Worm (Caenorhabditis elegans) whole organism, mixed stage, embryonic: ENCODE data around the gene wrt-1.

Experiments
- M03D4.4 ChIP-seq: sonication (generic microtip); optimal IDR thresholded peaks from 2 replicates; lab custom pipeline; 2017; ENCODE audit warnings: mild to moderate bottlenecking, missing genetic modification characterization, missing compliant biosample characterization
- bed-3 ChIP-seq: fragments of 200-800 bp; sonication (Bioruptor generic); optimal IDR thresholded peaks from 3 replicates; lab custom pipeline; 2018; ENCODE audit warnings: mild to moderate bottlenecking, missing genetic modification characterization, moderate library complexity, missing compliant biosample characterization
- blmp-1 ChIP-seq: fragments of 150-350 bp; optimal IDR thresholded peaks from 2 replicates; lab custom pipeline; 2014; ENCODE audit warnings: missing biosample characterization, missing genetic modification characterization
- ceh-39 ChIP-seq: fragments of 150-350 bp; optimal IDR thresholded peaks from 2 replicates; lab custom pipeline; 2014; ENCODE audit warnings: missing biosample characterization, missing genetic modification characterization
- ceh-43 ChIP-seq: fragments of 200-800 bp; sonication (Bioruptor generic); optimal IDR thresholded peaks from 2 replicates; lab custom pipeline; 2018; ENCODE audit warnings: mild to moderate bottlenecking, missing genetic modification characterization, moderate library complexity, missing compliant biosample characterization
- ceh-83 ChIP-seq: fragments of 200-800 bp; sonication (Bioruptor generic); optimal IDR thresholded peaks from 2 replicates; lab custom pipeline; 2018; ENCODE audit warnings: mild to moderate bottlenecking, missing genetic modification characterization, missing compliant biosample characterization
- ces-1 ChIP-seq: fragments of 150-350 bp; optimal IDR thresholded peaks from 2 replicates; lab custom pipeline; 2014; ENCODE audit warnings: missing biosample characterization, missing genetic modification reagents, missing genetic modification characterization
- drap-1 ChIP-seq: fragments of 200-800 bp; sonication (Bioruptor generic); optimal IDR thresholded peaks from 3 replicates; lab custom pipeline; 2018; ENCODE audit warnings: mild to moderate bottlenecking, missing genetic modification characterization, missing compliant biosample characterization
- flh-1 ChIP-seq: fragments of 200-800 bp; sonication (Bioruptor generic); optimal IDR thresholded peaks from 2 replicates; lab custom pipeline; 2018; ENCODE audit warnings: mild to moderate bottlenecking, missing genetic modification characterization, moderate library complexity, missing compliant biosample characterization
- ham-2 ChIP-seq: fragments of 200-800 bp; sonication (Bioruptor generic); optimal IDR thresholded peaks from 2 replicates; lab custom pipeline; 2018; ENCODE audit warnings: mild to moderate bottlenecking, missing genetic modification characterization, missing compliant biosample characterization
- lin-13 ChIP-seq: fragments of 150-350 bp; optimal IDR thresholded peaks from 2 replicates; lab custom pipeline; 2014; ENCODE audit warnings: missing biosample characterization, missing genetic modification characterization
- lin-32 ChIP-seq: fragments of 200-800 bp; sonication (Bioruptor generic); optimal IDR thresholded peaks from 2 replicates; lab custom pipeline; 2018; ENCODE audit warnings: mild to moderate bottlenecking, missing genetic modification characterization, missing compliant biosample characterization
- lsy-2 ChIP-seq: fragments of 150-350 bp; optimal IDR thresholded peaks from 2 replicates; lab custom pipeline; 2014; ENCODE audit warnings: missing biosample characterization, missing genetic modification characterization
- mab-5 ChIP-seq: fragments of 150-350 bp; optimal IDR thresholded peaks from 2 replicates; lab custom pipeline; 2014; ENCODE audit warnings: missing biosample characterization, missing genetic modification characterization
- mep-1 ChIP-seq: fragments of 150-350 bp; optimal IDR thresholded peaks from 2 replicates; lab custom pipeline; 2017; ENCODE audit warnings: missing biosample characterization, missing genetic modification reagents, missing genetic modification characterization, inconsistent platforms
- mls-2 ChIP-seq: sonication (generic microtip); optimal IDR thresholded peaks from 2 replicates; lab custom pipeline; 2016; ENCODE audit warnings: mild to moderate bottlenecking, missing genetic modification characterization, moderate library complexity, missing compliant biosample characterization
- nhr-12 ChIP-seq: fragments of 150-350 bp; optimal IDR thresholded peaks from 2 replicates; lab custom pipeline; 2014; ENCODE audit warnings: missing biosample characterization, missing genetic modification characterization
- nhr-2 ChIP-seq: fragments of 150-350 bp; optimal IDR thresholded peaks from 2 replicates; lab custom pipeline; 2014; ENCODE audit warnings: missing biosample characterization, missing genetic modification characterization
- nhr-237 ChIP-seq: fragments of 150-350 bp; optimal IDR thresholded peaks from 2 replicates; lab custom pipeline; 2014; ENCODE audit warnings: missing biosample characterization, missing genetic modification characterization
- nhr-28 ChIP-seq: fragments of 150-350 bp; optimal IDR thresholded peaks from 2 replicates; lab custom pipeline; 2014; ENCODE audit warnings: missing biosample characterization, missing genetic modification characterization
- nhr-76 ChIP-seq: sonication (generic microtip); optimal IDR thresholded peaks from 2 replicates; lab custom pipeline; 2017; ENCODE audit warnings: missing biosample characterization, missing genetic modification characterization
- pha-4 ChIP-seq: fragments of 150-350 bp; optimal IDR thresholded peaks from 2 replicates; lab custom pipeline; 2018; ENCODE audit warnings: missing biosample characterization, missing genetic modification reagents, missing genetic modification characterization
- sem-2 ChIP-seq: fragments of 200-800 bp; sonication (Bioruptor generic); optimal IDR thresholded peaks from 2 replicates; lab custom pipeline; 2018; ENCODE audit warnings: mild to moderate bottlenecking, missing genetic modification characterization, missing compliant biosample characterization
- snpc-4 ChIP-seq: fragments of 150-350 bp; optimal IDR thresholded peaks from 2 replicates; lab custom pipeline; 2014; ENCODE audit warnings: missing biosample characterization, missing genetic modification characterization
- sptf-1 ChIP-seq: sonication (generic microtip); optimal IDR thresholded peaks from 2 replicates; lab custom pipeline; 2017; ENCODE audit warnings: mild to moderate bottlenecking, missing genetic modification characterization, moderate library complexity, missing compliant biosample characterization
- tbx-8 ChIP-seq: fragments of 200-800 bp; sonication (Bioruptor generic); optimal IDR thresholded peaks from 2 replicates; lab custom pipeline; 2018; ENCODE audit warnings: mild to moderate bottlenecking, missing genetic modification characterization, moderate library complexity, missing compliant biosample characterization
- unc-120 ChIP-seq: sonication (generic microtip); optimal IDR thresholded peaks from 2 replicates; lab custom pipeline; 2017; ENCODE audit warnings: missing genetic modification characterization, missing compliant biosample characterization; ENCODE audit not compliant: poor library complexity, severe bottlenecking
- unc-39 ChIP-seq: fragments of 150-350 bp; optimal IDR thresholded peaks from 2 replicates; lab custom pipeline; 2014; ENCODE audit warnings: missing biosample characterization, missing genetic modification characterization
- unc-62 ChIP-seq: fragments of 150-350 bp; optimal IDR thresholded peaks from 2 replicates; lab custom pipeline; 2014; ENCODE audit warnings: missing biosample characterization, missing genetic modification reagents, missing genetic modification characterization
- zip-8 ChIP-seq: fragments of 150-350 bp; optimal IDR thresholded peaks from 2 replicates; lab custom pipeline; 2014; ENCODE audit warnings: missing biosample characterization, missing genetic modification characterization
- ztf-11 ChIP-seq: fragments of 150-350 bp; optimal IDR thresholded peaks from 2 replicates; lab custom pipeline; 2014; ENCODE audit warnings: missing biosample characterization, missing genetic modification characterization

The wrt-1 gene

DNA sequence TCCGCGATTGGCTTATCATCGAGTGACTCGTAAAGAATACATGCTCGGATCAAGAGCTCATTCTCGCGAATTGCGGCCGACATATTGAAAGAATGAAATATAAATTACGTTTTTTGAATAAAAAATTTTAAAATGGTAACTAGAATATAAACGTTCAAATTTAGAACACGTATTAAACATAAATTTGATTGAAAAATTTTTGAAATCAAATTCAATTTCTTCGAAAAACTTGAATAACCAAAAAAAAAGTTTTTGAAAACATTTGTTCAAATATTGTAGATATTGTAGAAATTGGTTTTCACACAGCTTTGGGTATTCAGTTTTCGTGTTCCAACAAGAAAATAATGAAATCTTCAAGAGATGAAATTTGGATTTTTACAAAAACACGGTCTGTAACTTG is 17.2 kb downstream of the wrt-1 start, which contains the start of gene fbxa-224:
fbxa-224 (minus strand) TSS at position 101 of the 400 bp plus-strand sequence.
- TF ChIP-seq ztf-11 (tag; lab: Kevin White, UChicago) (no peak), mls-2 (tag; lab: Kevin White, UChicago) (no peak), nhr-76 (tag; lab: Kevin White, UChicago) (no peak), ceh-39 (tag; lab: Kevin White, UChicago) (no peak), bed-3 (GFP tag; lab: Kevin White, UChicago) (no peak), unc-120 (no peak), nhr-237 (no peak), ceh-43 (GFP tag; lab: Kevin White, UChicago) (no peak), drap-1 (GFP tag; lab: Kevin White, UChicago) (no peak), ceh-83 (no peak)

DNA sequence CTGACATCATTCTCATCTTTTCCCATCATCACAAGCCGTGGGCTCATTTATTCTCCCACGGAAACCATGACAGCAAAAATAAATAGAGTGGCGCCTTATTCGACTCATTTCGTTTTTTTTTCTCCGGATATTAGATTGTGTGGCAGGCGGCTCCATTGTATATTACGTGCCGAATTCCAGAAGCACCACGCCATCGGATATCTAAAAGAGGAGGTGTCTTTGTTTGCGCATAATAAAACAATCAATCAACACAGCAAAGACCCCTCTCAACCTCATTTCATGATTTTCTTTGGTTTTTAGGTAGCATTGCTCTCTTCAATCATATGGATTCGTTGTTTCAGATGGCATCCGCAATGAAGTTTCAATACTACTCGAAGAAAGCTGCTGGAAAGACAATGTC is 18.2 kb downstream of the wrt-1 start, which contains the start of gene tph-1:
tph-1 (plus strand) TSS at position 301 of the 400 bp plus-strand sequence.
- TF ChIP-seq blmp-1 (tag; lab: Kevin White, UChicago) (no peak), ces-1 (GFP tag; lab: Kevin White, UChicago) (no peak), nhr-237 (no peak), mep-1 (tag; lab: Kevin White, UChicago) (no peak), sptf-1 (tag; lab: Kevin White, UChicago) (no peak), ham-2 (GFP tag; lab: Kevin White, UChicago) (no peak)

DNA sequence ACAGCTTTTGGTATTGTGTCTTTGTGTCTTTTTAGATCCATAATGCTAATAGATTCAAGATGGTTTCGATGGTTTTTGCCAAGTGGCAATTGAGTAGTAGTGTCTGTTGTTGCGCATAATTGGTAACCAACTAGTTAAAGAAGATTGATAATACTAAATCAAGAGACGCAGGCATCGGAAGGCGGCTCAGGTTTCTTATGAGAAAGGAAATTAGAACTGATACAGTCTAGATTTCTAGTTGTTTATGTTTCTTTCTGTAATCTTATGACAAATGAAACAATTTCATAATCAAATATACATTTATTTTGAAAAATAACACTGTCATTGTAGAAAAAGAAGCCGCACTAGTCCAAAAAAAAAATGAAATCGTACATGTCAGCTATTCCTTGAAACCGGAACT is 23.0 kb downstream of the wrt-1 start, which contains the start of gene ZK1290.10:
ZK1290.10 (minus strand) TSS at position 101 of the 400 bp plus-strand sequence.
- TF ChIP-seq zip-8 (tag; lab: Kevin White, UChicago) (no peak), M03D4.4 (tag; lab: Kevin White, UChicago) (no peak), ceh-83 (no peak), nhr-12 (tag; lab: Kevin White, UChicago) (no peak), snpc-4 (tag; lab: Kevin White, UChicago) (no peak), nhr-237 (no peak), nhr-28 (tag; lab: Kevin White, UChicago) (no peak), nhr-2 (tag; lab: Kevin White, UChicago) (no peak), blmp-1 (tag; lab: Kevin White, UChicago) (no peak), sptf-1 (tag; lab: Kevin White, UChicago) (no peak), tbx-8 (GFP tag; lab: Kevin White, UChicago) (no peak), lin-13 (tag; lab: Kevin White, UChicago) (no peak), pha-4 (tag; lab: Kevin White, UChicago) (no peak), lsy-2 (no peak), ham-2 (GFP tag; lab: Kevin White, UChicago) (no peak), sem-2 (GFP tag; lab: Kevin White, UChicago) (no peak), mab-5 (tag; lab: Kevin White, UChicago) (no peak), nhr-76 (tag; lab: Kevin White, UChicago) (no peak), bed-3 (GFP tag; lab: Kevin White, UChicago) (no peak), unc-62 (GFP tag; lab: Kevin White, UChicago) (no peak)
- TF ChIP-seq, all 35 proteins: peak for 0

DNA sequence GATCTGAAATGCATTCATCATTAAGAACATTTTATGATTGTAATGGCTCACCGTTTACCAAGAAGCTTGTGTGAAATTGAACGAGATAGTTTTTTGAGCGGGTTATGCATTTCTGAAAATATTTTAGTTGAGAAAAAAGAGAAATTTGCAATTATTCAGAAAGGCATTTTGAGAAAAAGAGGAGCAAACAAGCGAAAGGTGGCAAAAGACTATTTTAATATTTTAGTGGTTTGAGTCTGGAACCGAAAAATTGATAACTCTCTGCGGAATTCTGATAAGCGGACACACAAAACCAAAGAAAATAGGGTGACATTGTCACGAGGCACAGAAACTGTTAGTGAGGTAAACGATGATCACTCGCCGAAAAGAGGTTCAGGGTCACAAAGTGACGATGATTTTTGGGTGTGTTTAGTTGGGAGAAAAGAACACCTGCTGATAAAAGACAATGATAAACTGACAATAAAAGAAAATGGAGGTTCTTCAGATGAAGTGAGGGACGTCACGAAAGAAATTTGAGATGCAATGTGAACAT is 24.0 kb downstream of the wrt-1 start:
- TF ChIP-seq unc-62 (GFP tag; lab: Kevin White, UChicago): no peak
- no peak for TF ChIP-seq nhr-2 (tag; lab: Kevin White, UChicago)
- TF ChIP-seq M03D4.4 (tag; lab: Kevin White, UChicago): no peak
- TF ChIP-seq mep-1 (tag; lab: Kevin White, UChicago): no peak
- no peak for TF ChIP-seq sem-2 (GFP tag; lab: Kevin White, UChicago)
- no peak for TF ChIP-seq lin-13 (tag; lab: Kevin White, UChicago)
- no peak for TF ChIP-seq unc-39 (tag; lab: Kevin White, UChicago)
- TF ChIP-seq mab-5 (tag; lab: Kevin White, UChicago): no peak
- no peak for TF ChIP-seq lin-32
- no peak for TF ChIP-seq nhr-12 (tag; lab: Kevin White, UChicago)
- TF ChIP-seq nhr-237: no peak
- TF ChIP-seq bed-3 (GFP tag; lab: Kevin White, UChicago): no peak
- no peak for TF ChIP-seq flh-1 (GFP tag; lab: Kevin White, UChicago)

DNA sequence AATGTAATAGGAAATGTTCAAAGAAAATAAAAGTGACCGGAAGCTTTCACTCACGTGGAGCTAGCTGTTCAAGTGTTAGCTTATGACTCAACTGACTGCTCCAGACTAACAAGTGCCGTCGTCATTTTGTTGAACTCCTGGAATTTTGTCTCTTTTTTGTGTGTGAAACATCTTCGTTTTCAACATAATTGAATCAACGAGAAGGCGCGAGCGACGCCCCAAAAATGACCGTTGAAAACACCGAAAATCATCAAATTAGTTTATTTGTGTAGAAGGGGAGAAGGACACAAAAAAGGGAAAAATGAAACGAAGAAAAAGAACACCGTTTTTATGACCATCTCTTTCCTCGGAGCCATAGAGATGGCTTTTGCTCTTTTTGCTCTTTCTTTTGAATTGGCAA is 24.7 kb downstream of the wrt-1 start, which contains the start of gene ZK1290.14:
ZK1290.14 (minus strand) TSS at position 139 of the 400 bp plus-strand sequence.
- TF ChIP-seq nhr-76 (tag; lab: Kevin White, UChicago) (no peak), unc-62 (GFP tag; lab: Kevin White, UChicago) (no peak), ztf-11 (tag; lab: Kevin White, UChicago) (no peak), ceh-39 (tag; lab: Kevin White, UChicago) (no peak), unc-39 (tag; lab: Kevin White, UChicago) (no peak)
